Fruit fly (Drosophila melanogaster) whole organism, adult: ENCODE measurements around the gene RSG7.

Source experiments
- CG1620 ChIP-seq: fragments of 200-800 bp; sonication (Bioruptor generic); optimal IDR thresholded peaks from 2 replicates; lab custom pipeline; 2016; ENCODE audit warnings: missing biosample characterization, missing genetic modification characterization
- CG7101 ChIP-seq: fragments of 200-800 bp; sonication (Bioruptor generic); optimal IDR thresholded peaks from 2 replicates; lab custom pipeline; 2018; ENCODE audit warnings: missing biosample characterization, mild to moderate bottlenecking, missing genetic modification characterization, moderate library complexity
- Clk ChIP-seq: fragments of 200-800 bp; sonication (Bioruptor generic); optimal IDR thresholded peaks from 2 replicates; lab custom pipeline; 2017; ENCODE audit warnings: missing biosample characterization, missing genetic modification characterization
- Mnt ChIP-seq: fragments of 200-800 bp; sonication (Bioruptor generic); optimal IDR thresholded peaks from 2 replicates; lab custom pipeline; 2016; ENCODE audit warnings: missing biosample characterization, mild to moderate bottlenecking, missing genetic modification characterization
- bab1 ChIP-seq: fragments of 200-800 bp; sonication (Bioruptor generic); optimal IDR thresholded peaks from 3 replicates; lab custom pipeline; 2019; ENCODE audit warnings: missing biosample characterization, mild to moderate bottlenecking, missing genetic modification characterization, moderate library complexity
- cic ChIP-seq: fragments of 200-800 bp; sonication (Bioruptor generic); optimal IDR thresholded peaks from 2 replicates; lab custom pipeline; 2017; ENCODE audit warnings: missing biosample characterization, mild to moderate bottlenecking, missing genetic modification characterization, moderate library complexity
- pad ChIP-seq: fragments of 200-800 bp; sonication (Bioruptor generic); optimal IDR thresholded peaks from 3 replicates; lab custom pipeline; 2017; ENCODE audit warnings: missing biosample characterization, missing genetic modification characterization, mild to moderate bottlenecking, moderate library complexity, missing genetic modification reagents
- tj ChIP-seq: fragments of 200-800 bp; sonication (Bioruptor generic); optimal IDR thresholded peaks from 3 replicates; lab custom pipeline; 2017; ENCODE audit warnings: missing biosample characterization, mild to moderate bottlenecking, missing genetic modification characterization, moderate library complexity
- toe ChIP-seq: fragments of 200-800 bp; sonication (Bioruptor generic); optimal IDR thresholded peaks from 2 replicates; lab custom pipeline; 2016; ENCODE audit warnings: missing biosample characterization, missing genetic modification characterization

Gene RSG7

DNA sequence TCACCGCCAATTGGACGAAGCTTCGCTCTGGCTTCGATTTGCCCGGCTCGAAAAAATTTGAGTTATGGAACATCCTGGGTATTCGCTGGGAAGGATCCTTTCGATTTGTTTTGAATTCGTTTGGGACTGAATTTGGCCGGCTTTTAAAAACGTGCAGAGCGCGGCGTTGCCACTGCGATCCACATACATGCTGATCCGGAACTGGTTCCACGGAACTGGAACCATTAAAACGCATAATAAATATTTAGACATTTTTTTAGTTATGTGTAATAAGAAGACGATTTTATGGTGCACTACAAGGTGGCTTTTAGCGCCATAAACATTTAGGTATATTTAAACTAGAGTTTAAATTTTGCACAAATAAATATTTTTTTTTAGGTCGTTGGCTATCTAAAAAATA lies 53.2 kb downstream of the RSG7 start, which contains the start of gene Rrp45:
Gene Rrp45, minus strand, starts transcription at position 209 of the 400 bp plus-strand sequence.
- TF ChIP-seq pad (GFP tag; lab: Kevin White, UChicago), result no peak
- no peak for TF ChIP-seq cic (GFP tag; lab: Kevin White, UChicago)
- no peak for TF ChIP-seq Clk (GFP tag; lab: Kevin White, UChicago)
- TF ChIP-seq CG1620 (GFP tag; lab: Kevin White, UChicago), result peak; percentile 25
- no peak for TF ChIP-seq bab1 (GFP tag; lab: Kevin White, UChicago)
- TF ChIP-seq tj (GFP tag; lab: Kevin White, UChicago), result no peak
- TF ChIP-seq Mnt (GFP tag; lab: Kevin White, UChicago), result peak; percentile 90
- no peak for TF ChIP-seq toe (GFP tag; lab: Kevin White, UChicago)
- no peak for TF ChIP-seq CG7101
